Worm (Caenorhabditis elegans) whole organism, L3 larva: ENCODE measurements around the gene set-11.

ENCODE experiments used
- ceh-82 ChIP-seq: fragments of 150-350 bp; optimal IDR thresholded peaks from 2 replicates; lab custom pipeline; 2014; ENCODE audit warnings: missing biosample characterization, missing genetic modification characterization
- egl-5 ChIP-seq: fragments of 150-350 bp; optimal IDR thresholded peaks from 2 replicates; lab custom pipeline; 2017; ENCODE audit warnings: missing biosample characterization, missing genetic modification reagents, missing genetic modification characterization, inconsistent platforms
- elt-3 ChIP-seq, 3 experiments: fragments of 150-350 bp in 1 of 3; sonication (generic microtip) in 2 of 3; optimal IDR thresholded peaks; 2 replicates in 2 of 3; 4 replicates in 1 of 3; lab custom pipeline; 2014 to 2017; ENCODE audit warnings: missing biosample characterization in 3 of 3, missing genetic modification characterization in 3 of 3
- nhr-11 ChIP-seq: fragments of 150-350 bp; optimal IDR thresholded peaks from 2 replicates; lab custom pipeline; 2014; ENCODE audit warnings: missing biosample characterization, missing genetic modification characterization
- nhr-237 ChIP-seq: fragments of 150-350 bp; optimal IDR thresholded peaks from 2 replicates; lab custom pipeline; 2014; ENCODE audit warnings: missing biosample characterization, missing genetic modification characterization
- nhr-28 ChIP-seq: fragments of 150-350 bp; optimal IDR thresholded peaks from 2 replicates; lab custom pipeline; 2014; ENCODE audit warnings: missing biosample characterization, missing genetic modification characterization
- unc-62 ChIP-seq: fragments of 150-350 bp; sonication (generic microtip); optimal IDR thresholded peaks from 4 replicates; lab custom pipeline; 2014; ENCODE audit warnings: missing biosample characterization, missing genetic modification reagents, missing genetic modification characterization

DNA sequence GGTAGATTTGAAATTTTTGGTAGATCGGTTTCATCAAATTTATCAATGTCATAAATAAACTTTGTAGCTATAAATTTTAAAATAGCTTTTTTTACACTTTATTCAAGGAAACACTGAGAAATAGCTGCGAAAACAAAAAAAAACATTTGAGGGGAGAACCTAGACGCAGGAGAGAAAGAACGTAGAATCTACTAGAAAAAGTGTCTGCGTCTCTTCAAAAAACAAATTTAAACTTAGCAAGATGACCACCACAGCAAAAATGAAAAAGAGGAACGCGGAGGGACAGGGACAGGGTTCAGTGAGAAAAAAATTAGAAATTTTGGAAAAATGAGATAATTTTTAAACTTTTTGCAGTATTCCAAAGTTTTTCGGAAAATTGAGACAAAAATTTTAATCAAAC lies 43.4 kb downstream of the set-11 start:
- TF ChIP-seq nhr-28 (tag; lab: Kevin White, UChicago) (no peak), elt-3 (tag; optimal IDR thresholded peaks at IDR 0.05; lab: Kevin White, UChicago) (no peak), unc-62 (GFP tag; lab: Kevin White, UChicago) (no peak), nhr-237 (tag; lab: Kevin White, UChicago) (no peak), nhr-11 (tag; lab: Kevin White, UChicago) (no peak), ceh-82 (tag; lab: Kevin White, UChicago) (no peak), egl-5 (no peak)
